Fruit fly (Drosophila melanogaster) whole organism, embryonic: ENCODE measurements around the gene Ekar.

Experiments used
- ATbp ChIP-seq: fragments of 200-800 bp; sonication (Bioruptor generic); optimal IDR thresholded peaks from 2 replicates; lab custom pipeline; 2017; ENCODE audit warnings: missing biosample characterization, mild to moderate bottlenecking, missing genetic modification characterization, missing genetic modification reagents
- Bteb2 ChIP-seq: fragments of 200-800 bp; sonication (Bioruptor generic); optimal IDR thresholded peaks from 2 replicates; lab custom pipeline; 2016; ENCODE audit warnings: missing biosample characterization, missing genetic modification characterization
- C15 ChIP-seq: fragments of 200-800 bp; sonication (Bioruptor generic); IDR thresholded peaks from 3 replicates; pipeline ENCODE4 v1.3.6; 2022; ENCODE audit warnings: missing biosample characterization, missing genetic modification characterization
- CG11695 ChIP-seq: fragments of 200-800 bp; sonication (Bioruptor generic); IDR thresholded peaks from 3 replicates; pipeline ENCODE4 v1.3.6; 2022; ENCODE audit warnings: missing biosample characterization, missing genetic modification characterization
- CG12744 ChIP-seq: fragments of 200-800 bp; sonication (Bioruptor generic); optimal IDR thresholded peaks from 2 replicates; lab custom pipeline; 2016; ENCODE audit warnings: missing biosample characterization, missing genetic modification characterization
- CG14710 ChIP-seq: fragments of 200-800 bp; sonication (Bioruptor generic); optimal IDR thresholded peaks from 3 replicates; lab custom pipeline; 2019; ENCODE audit warnings: missing biosample characterization, mild to moderate bottlenecking, missing genetic modification characterization, moderate library complexity
- CG15696 ChIP-seq: fragments of 200-800 bp; sonication (Bioruptor generic); optimal IDR thresholded peaks from 2 replicates; lab custom pipeline; 2019; ENCODE audit warnings: missing biosample characterization, mild to moderate bottlenecking, missing genetic modification characterization, moderate library complexity
- CG17385 ChIP-seq: fragments of 200-800 bp; sonication (Bioruptor generic); optimal IDR thresholded peaks from 3 replicates; lab custom pipeline; 2018; ENCODE audit warnings: missing biosample characterization, mild to moderate bottlenecking, missing genetic modification characterization
- CG18476 ChIP-seq: fragments of 200-800 bp; sonication (Bioruptor generic); optimal IDR thresholded peaks from 2 replicates; lab custom pipeline; 2016; ENCODE audit warnings: missing biosample characterization, mild to moderate bottlenecking, missing genetic modification characterization
- CG2202 ChIP-seq: fragments of 200-800 bp; sonication (Bioruptor generic); optimal IDR thresholded peaks from 2 replicates; lab custom pipeline; 2018; ENCODE audit warnings: missing biosample characterization, mild to moderate bottlenecking, missing genetic modification characterization
- CG2712 ChIP-seq: fragments of 200-800 bp; optimal IDR thresholded peaks from 3 replicates; lab custom pipeline; 2019; ENCODE audit warnings: missing biosample characterization, mild to moderate bottlenecking, missing genetic modification characterization, moderate library complexity
- CG3281 ChIP-seq: fragments of 200-800 bp; sonication (Bioruptor generic); optimal IDR thresholded peaks from 3 replicates; lab custom pipeline; 2017; ENCODE audit warnings: missing biosample characterization, mild to moderate bottlenecking, missing genetic modification characterization
- CG34224 ChIP-seq: fragments of 200-800 bp; sonication (Bioruptor generic); IDR thresholded peaks from 3 replicates; pipeline ENCODE4 v1.3.6; 2022; ENCODE audit warnings: missing biosample characterization, missing genetic modification characterization; ENCODE audit not compliant: partially characterized antibody
- CG6683 ChIP-seq: fragments of 200-800 bp; sonication (Bioruptor generic); optimal IDR thresholded peaks from 2 replicates; lab custom pipeline; 2017; ENCODE audit warnings: missing biosample characterization, mild to moderate bottlenecking, missing genetic modification characterization, missing genetic modification reagents
- CG7357 ChIP-seq: fragments of 200-800 bp; sonication (Bioruptor generic); IDR thresholded peaks from 3 replicates; pipeline ENCODE4 v1.3.6; 2022; ENCODE audit warnings: missing biosample characterization, missing genetic modification characterization
- CG7745 ChIP-seq: fragments of 200-800 bp; sonication (Bioruptor generic); optimal IDR thresholded peaks from 2 replicates; lab custom pipeline; 2018; ENCODE audit warnings: missing biosample characterization, mild to moderate bottlenecking, missing genetic modification characterization, moderate library complexity
- CG7839 ChIP-seq: fragments of 200-800 bp; sonication (Bioruptor generic); optimal IDR thresholded peaks from 3 replicates; lab custom pipeline; 2018; ENCODE audit warnings: missing biosample characterization, mild to moderate bottlenecking, missing genetic modification characterization, moderate library complexity
- Dbx ChIP-seq: fragments of 200-800 bp; sonication (Bioruptor generic); IDR thresholded peaks from 3 replicates; pipeline ENCODE4 v1.3.6; 2022; ENCODE audit warnings: missing biosample characterization, missing genetic modification characterization
- Dll ChIP-seq: fragments of 200-800 bp; sonication (Bioruptor generic); IDR thresholded peaks from 4 replicates; pipeline ENCODE4 v1.3.6; 2022; ENCODE audit warnings: missing biosample characterization, missing genetic modification characterization; ENCODE audit not compliant: partially characterized antibody
- Doc3 ChIP-seq: fragments of 200-800 bp; sonication (Bioruptor generic); IDR thresholded peaks from 3 replicates; pipeline ENCODE4 v1.3.6; 2022; ENCODE audit warnings: missing biosample characterization, missing genetic modification characterization; ENCODE audit not compliant: partially characterized antibody
- Dref ChIP-seq: fragments of 200-800 bp; sonication (Bioruptor generic); IDR thresholded peaks from 2 replicates; pipeline ENCODE4 v1.3.6; 2022; ENCODE audit warnings: missing biosample characterization, missing genetic modification characterization
- ERR ChIP-seq: fragments of 200-800 bp; sonication (Bioruptor generic); optimal IDR thresholded peaks from 2 replicates; lab custom pipeline; 2016; ENCODE audit warnings: missing biosample characterization, missing genetic modification characterization
- Elba2 ChIP-seq: fragments of 200-800 bp; sonication (Bioruptor generic); optimal IDR thresholded peaks from 3 replicates; lab custom pipeline; 2016; ENCODE audit warnings: missing biosample characterization, missing genetic modification characterization
- HLH4C ChIP-seq: fragments of 200-800 bp; sonication (Bioruptor generic); IDR thresholded peaks from 3 replicates; pipeline ENCODE4 v1.3.6; 2022; ENCODE audit warnings: missing biosample characterization, missing genetic modification characterization; ENCODE audit not compliant: partially characterized antibody
- Max ChIP-seq: fragments of 200-800 bp; sonication (Bioruptor generic); optimal IDR thresholded peaks from 2 replicates; lab custom pipeline; 2016; ENCODE audit warnings: missing biosample characterization, mild to moderate bottlenecking, missing genetic modification characterization
- NC2α ChIP-seq: fragments of 200-800 bp; sonication (Bioruptor generic); optimal IDR thresholded peaks from 2 replicates; lab custom pipeline; 2016; ENCODE audit warnings: missing biosample characterization, missing genetic modification characterization
- Scr ChIP-seq: fragments of 200-800 bp; sonication (Bioruptor generic); IDR thresholded peaks from 2 replicates; pipeline ENCODE4 v1.3.6; 2022; ENCODE audit warnings: missing biosample characterization, missing genetic modification characterization; ENCODE audit not compliant: partially characterized antibody
- Sry-β ChIP-seq: fragments of 200-800 bp; sonication (Bioruptor generic); optimal IDR thresholded peaks from 2 replicates; lab custom pipeline; 2018; ENCODE audit warnings: missing biosample characterization, mild to moderate bottlenecking, missing genetic modification characterization, moderate library complexity
- Sry-δ ChIP-seq: fragments of 200-800 bp; sonication (Bioruptor generic); optimal IDR thresholded peaks from 2 replicates; lab custom pipeline; 2016; ENCODE audit warnings: missing biosample characterization, missing genetic modification characterization
- bab2 ChIP-seq: fragments of 200-800 bp; sonication (Bioruptor generic); optimal IDR thresholded peaks from 2 replicates; lab custom pipeline; 2016; ENCODE audit warnings: missing biosample characterization, missing genetic modification characterization
- cad ChIP-seq: fragments of >200 bp; optimal IDR thresholded peaks from 2 replicates; lab custom pipeline; 2017; ENCODE audit warnings: missing biosample characterization, missing genetic modification characterization
- chinmo ChIP-seq: fragments of 200-800 bp; sonication (Bioruptor generic); IDR thresholded peaks from 4 replicates; pipeline ENCODE4 v1.3.6; 2022; ENCODE audit warnings: missing biosample characterization, missing genetic modification characterization; ENCODE audit not compliant: partially characterized antibody
- dan ChIP-seq: fragments of 200-800 bp; sonication (Bioruptor generic); IDR thresholded peaks from 2 replicates; pipeline ENCODE4 v1.3.6; 2022; ENCODE audit warnings: missing biosample characterization, missing genetic modification characterization
- dm ChIP-seq: fragments of 200-800 bp; sonication (Bioruptor generic); optimal IDR thresholded peaks from 3 replicates; lab custom pipeline; 2016; ENCODE audit warnings: missing biosample characterization, missing genetic modification characterization
- eve ChIP-seq, 2 experiments: fragments of >200 bp; optimal IDR thresholded peaks; 2 replicates each; lab custom pipeline; 2017; ENCODE audit warnings: missing biosample characterization in 2 of 2, missing genetic modification characterization in 2 of 2
- fd96Cb ChIP-seq: fragments of 200-800 bp; sonication (Bioruptor generic); optimal IDR thresholded peaks from 2 replicates; lab custom pipeline; 2018; ENCODE audit warnings: missing biosample characterization, mild to moderate bottlenecking, missing genetic modification characterization, moderate library complexity
- fru ChIP-seq: fragments of >200 bp; optimal IDR thresholded peaks from 2 replicates; lab custom pipeline; 2017
- gcm2 ChIP-seq: fragments of 200-800 bp; sonication (Bioruptor generic); optimal IDR thresholded peaks from 2 replicates; lab custom pipeline; 2016; ENCODE audit warnings: missing biosample characterization, missing genetic modification characterization
- jing ChIP-seq: fragments of 200-800 bp; sonication (Bioruptor generic); optimal IDR thresholded peaks from 2 replicates; lab custom pipeline; 2018; ENCODE audit warnings: missing biosample characterization, mild to moderate bottlenecking, missing genetic modification characterization
- mld ChIP-seq: fragments of 200-800 bp; sonication (Bioruptor generic); IDR thresholded peaks from 3 replicates; pipeline ENCODE4 v1.3.6; 2022; ENCODE audit warnings: missing biosample characterization, missing genetic modification characterization; ENCODE audit not compliant: partially characterized antibody
- odd ChIP-seq: fragments of 200-800 bp; sonication (Bioruptor generic); optimal IDR thresholded peaks from 2 replicates; lab custom pipeline; 2017; ENCODE audit warnings: missing biosample characterization, mild to moderate bottlenecking, missing genetic modification characterization
- pan ChIP-seq, 4 experiments: fragments of >200 bp in 3 of 4; fragments of 200-800 bp in 1 of 4; sonication (Bioruptor generic) in 1 of 4; optimal IDR thresholded peaks in 3 of 4; IDR thresholded peaks in 1 of 4; 2 replicates each; pipeline versions ENCODE4 v1.3.6 to Lab custom; 2017 to 2022; ENCODE audit warnings: missing biosample characterization in 2 of 4, missing genetic modification characterization in 2 of 4, mixed read lengths in 1 of 4
- pb ChIP-seq: fragments of 200-800 bp; sonication (Bioruptor generic); optimal IDR thresholded peaks from 3 replicates; lab custom pipeline; 2016; ENCODE audit warnings: missing biosample characterization, missing genetic modification characterization
- phol ChIP-seq: fragments of 200-800 bp; sonication (Bioruptor generic); optimal IDR thresholded peaks from 3 replicates; lab custom pipeline; 2018; ENCODE audit warnings: missing biosample characterization, mild to moderate bottlenecking, missing genetic modification characterization, moderate library complexity
- tin ChIP-seq: fragments of 200-800 bp; sonication (Bioruptor generic); optimal IDR thresholded peaks from 3 replicates; lab custom pipeline; 2016; ENCODE audit warnings: missing biosample characterization, missing genetic modification characterization
- tio ChIP-seq: fragments of 200-800 bp; sonication (Bioruptor generic); optimal IDR thresholded peaks from 2 replicates; lab custom pipeline; 2017; ENCODE audit warnings: missing biosample characterization, missing genetic modification characterization, inconsistent platforms
- wek ChIP-seq: fragments of 200-800 bp; sonication (Bioruptor generic); optimal IDR thresholded peaks from 3 replicates; lab custom pipeline; 2018; ENCODE audit warnings: missing biosample characterization, mild to moderate bottlenecking, missing genetic modification characterization, moderate library complexity

Gene Ekar

dm6 chr4:659884-660846 is 13.8 kb upstream of the Ekar start, which contains the start of gene gw (continued):
- TF ChIP-seq Scr (peak; percentile 59), Dref (GFP tag; lab: Robert Waterston, UW) (peak; percentile 85), Doc3 (GFP tag; lab: Robert Waterston, UW) (no peak), odd (peak; percentile 75), Max (peak; percentile 83), dan (GFP tag; lab: Robert Waterston, UW) (no peak), Dll (peak; percentile 35; the same call in 1 of the 4 replicates), C15 (GFP tag; lab: Robert Waterston, UW) (0 out of 3 replicates have a peak, but pooled peaks have one; percentile 39), Sry-β (peak; percentile 31), wek (GFP tag; lab: Kevin White, UChicago) (peak; percentile 72), CG14710 (tag; lab: Kevin White, UChicago) (peak; percentile 80), CG7745 (peak; percentile 14), CG15696 (tag; lab: Kevin White, UChicago) (peak; percentile 80), pan (optimal IDR thresholded peaks at IDR 0.05; lab: Kevin White, UChicago) (no peak), pan (GFP tag; optimal IDR thresholded peaks at IDR 0.05 in 1 of 2, IDR thresholded peaks at IDR 0.05 in 1 of 2) (peak in 1 of 2 experiments; percentile 80), CG6683 (GFP tag; lab: Kevin White, UChicago) (peak; percentile 59), pb (GFP tag; lab: Kevin White, UChicago) (peak; percentile 49), cad (GFP tag; lab: Kevin White, UChicago) (no peak), NC2α (GFP tag; lab: Kevin White, UChicago) (peak; percentile 16), Dbx (peak; percentile 65; the same call in 2 of the 3 replicates), CG18476 (GFP tag; lab: Kevin White, UChicago) (peak; percentile 73), ATbp (peak; percentile 75), CG11695 (GFP tag; lab: Robert Waterston, UW) (peak; percentile 78), CG12744 (GFP tag; lab: Kevin White, UChicago) (peak; percentile 60), Bteb2 (GFP tag; lab: Kevin White, UChicago) (peak; percentile 77), CG2712 (tag; lab: Kevin White, UChicago) (peak; percentile 82), CG2202 (tag; lab: Kevin White, UChicago) (peak; percentile 64), CG17385 (GFP tag; lab: Kevin White, UChicago) (peak; percentile 77), Elba2 (GFP tag; lab: Kevin White, UChicago) (no peak), Sry-δ (GFP tag; lab: Kevin White, UChicago) (peak; percentile 76), jing (GFP tag; lab: Kevin White, UChicago) (peak; percentile 31), CG34224 (peak; percentile 20; the same call in 1 of the 3 replicates), mld (GFP tag; lab: Robert Waterston, UW) (peak; percentile 53; the same call in 1 of the 3 replicates), CG7839 (tag; lab: Kevin White, UChicago) (no peak), CG3281 (GFP tag; lab: Kevin White, UChicago) (peak; percentile 80), phol (tag; lab: Kevin White, UChicago) (peak; percentile 74), ERR (GFP tag; lab: Kevin White, UChicago) (peak; percentile 92), dm (GFP tag; lab: Kevin White, UChicago) (peak; percentile 82), tin (GFP tag; lab: Kevin White, UChicago) (peak; percentile 77), bab2 (GFP tag; lab: Kevin White, UChicago) (peak; percentile 80), CG7357 (GFP tag; lab: Robert Waterston, UW) (peak; percentile 97), chinmo (no peak), fru (lab: Kevin White, UChicago) (no peak), gcm2 (peak; percentile 51), fd96Cb (tag; lab: Kevin White, UChicago) (peak; percentile 62), eve (GFP tag; optimal IDR thresholded peaks at IDR 0.05; lab: Kevin White, UChicago) (peak in 1 of 2 experiments; percentile 92), HLH4C (GFP tag; lab: Robert Waterston, UW) (peak; percentile 53; the same call in 2 of the 3 replicates), tio (peak; percentile 74)
